Worm (Caenorhabditis elegans) whole organism, L2 larva: ENCODE data around the gene pph-6.

ENCODE experiments used
- C34F6.9 ChIP-seq: fragments of 150-350 bp; optimal IDR thresholded peaks from 2 replicates; lab custom pipeline; 2014; ENCODE audit warnings: missing biosample characterization, missing genetic modification characterization
- F13H6.1 ChIP-seq: sonication (generic microtip); optimal IDR thresholded peaks from 2 replicates; lab custom pipeline; 2016; ENCODE audit warnings: missing genetic modification characterization, missing compliant biosample characterization
- alr-1 ChIP-seq: fragments of 150-350 bp; optimal IDR thresholded peaks from 2 replicates; lab custom pipeline; 2014; ENCODE audit warnings: missing biosample characterization, missing genetic modification characterization
- aly-2 ChIP-seq: fragments of 150-350 bp; optimal IDR thresholded peaks from 2 replicates; lab custom pipeline; 2014; ENCODE audit warnings: missing biosample characterization, missing genetic modification characterization
- blmp-1 ChIP-seq: sonication (generic microtip); optimal IDR thresholded peaks from 2 replicates; lab custom pipeline; 2017; ENCODE audit warnings: missing genetic modification characterization, mild to moderate bottlenecking, missing compliant biosample characterization, antibody characterized with exemption, moderate library complexity; ENCODE audit not compliant: insufficient read depth
- ceh-16 ChIP-seq: fragments of 150-350 bp; optimal IDR thresholded peaks from 2 replicates; lab custom pipeline; 2014; ENCODE audit warnings: missing biosample characterization, missing genetic modification characterization
- ceh-82 ChIP-seq: fragments of 150-350 bp; optimal IDR thresholded peaks from 2 replicates; lab custom pipeline; 2014; ENCODE audit warnings: missing biosample characterization, missing genetic modification characterization
- egl-27 ChIP-seq: sonication (generic microtip); optimal IDR thresholded peaks from 3 replicates; lab custom pipeline; 2017; ENCODE audit warnings: missing biosample characterization, missing genetic modification reagents, missing genetic modification characterization
- elt-1 ChIP-seq: fragments of 150-350 bp; optimal IDR thresholded peaks from 2 replicates; lab custom pipeline; 2014; ENCODE audit warnings: missing biosample characterization, missing genetic modification characterization
- fos-1 ChIP-seq: fragments of 150-350 bp; optimal IDR thresholded peaks from 2 replicates; lab custom pipeline; 2014; ENCODE audit warnings: missing biosample characterization, missing genetic modification characterization
- gmeb-1 ChIP-seq: fragments of 150-350 bp; optimal IDR thresholded peaks from 2 replicates; lab custom pipeline; 2014; ENCODE audit warnings: missing biosample characterization, missing genetic modification characterization
- lin-11 ChIP-seq: fragments of 150-350 bp; sonication (generic microtip); optimal IDR thresholded peaks from 2 replicates; lab custom pipeline; 2014; ENCODE audit warnings: missing biosample characterization, missing genetic modification characterization, inconsistent platforms, mixed read lengths
- lin-39 ChIP-seq: fragments of 150-350 bp; optimal IDR thresholded peaks from 2 replicates; lab custom pipeline; 2014; ENCODE audit warnings: missing biosample characterization, missing genetic modification reagents, missing genetic modification characterization
- mbf-1 ChIP-seq: sonication (generic microtip); optimal IDR thresholded peaks from 2 replicates; lab custom pipeline; 2017; ENCODE audit warnings: missing biosample characterization, missing genetic modification characterization
- nhr-11 ChIP-seq: fragments of 150-350 bp; optimal IDR thresholded peaks from 2 replicates; lab custom pipeline; 2014; ENCODE audit warnings: missing biosample characterization, missing genetic modification characterization
- nhr-12 ChIP-seq: fragments of 150-350 bp; optimal IDR thresholded peaks from 2 replicates; lab custom pipeline; 2014; ENCODE audit warnings: missing biosample characterization, missing genetic modification characterization
- nhr-21 ChIP-seq: fragments of 150-350 bp; optimal IDR thresholded peaks from 2 replicates; lab custom pipeline; 2014; ENCODE audit warnings: missing biosample characterization, missing genetic modification characterization
- nhr-23 ChIP-seq: fragments of 150-350 bp; optimal IDR thresholded peaks from 2 replicates; lab custom pipeline; 2014; ENCODE audit warnings: missing biosample characterization, missing genetic modification reagents, missing genetic modification characterization
- nhr-25 ChIP-seq: fragments of 150-350 bp; sonication (generic microtip); optimal IDR thresholded peaks from 3 replicates; lab custom pipeline; 2014; ENCODE audit warnings: missing biosample characterization, missing genetic modification characterization
- nhr-6 ChIP-seq: fragments of 150-350 bp; optimal IDR thresholded peaks from 2 replicates; lab custom pipeline; 2014; ENCODE audit warnings: missing biosample characterization, missing genetic modification characterization
- nhr-77 ChIP-seq: fragments of 150-350 bp; optimal IDR thresholded peaks from 2 replicates; lab custom pipeline; 2014; ENCODE audit warnings: missing biosample characterization, missing genetic modification characterization
- peb-1 ChIP-seq: fragments of 150-350 bp; optimal IDR thresholded peaks from 2 replicates; lab custom pipeline; 2014; ENCODE audit warnings: missing biosample characterization, missing genetic modification characterization
- sma-3 ChIP-seq: sonication (generic microtip); optimal IDR thresholded peaks from 2 replicates; lab custom pipeline; 2016; ENCODE audit warnings: missing genetic modification reagents, missing genetic modification characterization, missing compliant biosample characterization
- sma-9 ChIP-seq, 2 experiments: fragments of 150-350 bp in 1 of 2; sonication (generic microtip) in 1 of 2; optimal IDR thresholded peaks; 2 replicates each; lab custom pipeline; 2014 to 2016; ENCODE audit warnings: missing genetic modification characterization in 2 of 2, mild to moderate bottlenecking in 1 of 2, missing biosample characterization in 1 of 2, missing compliant biosample characterization in 1 of 2, missing genetic modification reagents in 1 of 2, moderate library complexity in 1 of 2
- unc-39 ChIP-seq: fragments of 150-350 bp; optimal IDR thresholded peaks from 2 replicates; lab custom pipeline; 2014; ENCODE audit warnings: missing biosample characterization, missing genetic modification characterization
- unc-55 ChIP-seq: fragments of 150-350 bp; sonication (generic microtip); optimal IDR thresholded peaks from 3 replicates; lab custom pipeline; 2014; ENCODE audit warnings: missing biosample characterization, missing genetic modification reagents, missing genetic modification characterization
- unc-62 ChIP-seq: fragments of 150-350 bp; optimal IDR thresholded peaks from 2 replicates; lab custom pipeline; 2014; ENCODE audit warnings: missing biosample characterization, missing genetic modification reagents, missing genetic modification characterization
- zag-1 ChIP-seq: fragments of 150-350 bp; optimal IDR thresholded peaks from 2 replicates; lab custom pipeline; 2014; ENCODE audit warnings: missing biosample characterization, missing genetic modification characterization
- ztf-1 ChIP-seq: fragments of 200-800 bp; sonication (Bioruptor generic); conservative IDR thresholded peaks from 2 replicates; pipeline ENCODE4 v1.3.6; 2022; ENCODE audit warnings: missing genetic modification characterization, missing compliant biosample characterization
- ztf-11 ChIP-seq: sonication (generic microtip); optimal IDR thresholded peaks from 2 replicates; lab custom pipeline; 2017; ENCODE audit warnings: missing biosample characterization, missing genetic modification characterization
- ztf-4 ChIP-seq: fragments of 150-350 bp; optimal IDR thresholded peaks from 2 replicates; lab custom pipeline; 2014; ENCODE audit warnings: missing biosample characterization, missing genetic modification characterization

Gene pph-6

ce11 chrIII:3477375-3477774, 15.9 kb downstream of the pph-6 start:
- TF ChIP-seq mbf-1 (no peak), unc-39 (tag; lab: Kevin White, UChicago) (no peak), gmeb-1 (tag; lab: Kevin White, UChicago) (no peak), nhr-25 (tag; lab: Kevin White, UChicago) (no peak), nhr-11 (tag; lab: Kevin White, UChicago) (no peak), nhr-12 (no peak), unc-55 (GFP tag; lab: Kevin White, UChicago) (no peak), peb-1 (tag; lab: Kevin White, UChicago) (no peak), unc-62 (GFP tag; lab: Kevin White, UChicago) (no peak), egl-27 (tag; lab: Kevin White, UChicago) (no peak), blmp-1 (tag; lab: Kevin White, UChicago) (no peak), fos-1 (tag; lab: Kevin White, UChicago) (no peak), aly-2 (tag; lab: Kevin White, UChicago) (no peak)

- no peak for TF ChIP-seq peb-1 (tag; lab: Kevin White, UChicago)
- TF ChIP-seq ceh-16 (tag; lab: Kevin White, UChicago): peak; percentile 44
- TF ChIP-seq elt-1 (tag; lab: Kevin White, UChicago): peak; percentile 58
- TF ChIP-seq, all 48 proteins: peak for 2
Observed at ce11 chrIII:3478795-3479398, 17.4 kb downstream of the pph-6 start.

- no peak for TF ChIP-seq nhr-77 (tag; lab: Kevin White, UChicago)
- TF ChIP-seq ztf-4: no peak
- TF ChIP-seq alr-1 (tag; lab: Kevin White, UChicago): no peak
- TF ChIP-seq sma-3 (GFP tag; lab: Kevin White, UChicago): peak; percentile 40
- TF ChIP-seq peb-1 (tag; lab: Kevin White, UChicago): no peak
- TF ChIP-seq lin-11 (tag; lab: Kevin White, UChicago): no peak
- TF ChIP-seq lin-39 (tag; lab: Kevin White, UChicago): no peak
- no peak for TF ChIP-seq nhr-11 (tag; lab: Kevin White, UChicago)
Observed at ce11 chrIII:3480236-3480635, 18.7 kb downstream of the pph-6 start.

- TF ChIP-seq ceh-82 (tag; lab: Kevin White, UChicago): no peak
- no peak for TF ChIP-seq sma-9 (GFP tag; optimal IDR thresholded peaks at IDR 0.05; lab: Kevin White, UChicago)
- TF ChIP-seq sma-9 (tag; optimal IDR thresholded peaks at IDR 0.05; lab: Kevin White, UChicago): no peak
- no peak for TF ChIP-seq unc-39 (tag; lab: Kevin White, UChicago)
- TF ChIP-seq nhr-23: no peak
- TF ChIP-seq nhr-21 (tag; lab: Kevin White, UChicago): no peak
- peak; percentile 15 for TF ChIP-seq blmp-1 (tag; lab: Kevin White, UChicago)
- TF ChIP-seq ztf-1 (GFP tag; lab: Robert Waterston, UW): no peak
- no peak for TF ChIP-seq mbf-1
- TF ChIP-seq, all 48 proteins: peak for 1
Observed at ce11 chrIII:3480950-3481349, 19.4 kb downstream of the pph-6 start.

ce11 chrIII:3482291-3482690, 20.8 kb downstream of the pph-6 start, which contains the start of gene C34C12.6:
Gene C34C12.6, plus strand, starts transcription at chrIII:3482591.
- no peak for TF ChIP-seq nhr-6
- TF ChIP-seq lin-11 (tag; lab: Kevin White, UChicago): no peak
- TF ChIP-seq peb-1 (tag; lab: Kevin White, UChicago): no peak

- no peak for TF ChIP-seq lin-39 (tag; lab: Kevin White, UChicago)
- no peak for TF ChIP-seq unc-39 (tag; lab: Kevin White, UChicago)
- TF ChIP-seq unc-62 (GFP tag; lab: Kevin White, UChicago): no peak
- no peak for TF ChIP-seq alr-1 (tag; lab: Kevin White, UChicago)
- no peak for TF ChIP-seq C34F6.9 (tag; lab: Kevin White, UChicago)
- TF ChIP-seq fos-1 (tag; lab: Kevin White, UChicago): no peak
- no peak for TF ChIP-seq egl-27 (tag; lab: Kevin White, UChicago)
- no peak for TF ChIP-seq ztf-11 (tag; lab: Kevin White, UChicago)
- TF ChIP-seq gmeb-1 (tag; lab: Kevin White, UChicago): no peak
- no peak for TF ChIP-seq lin-11 (tag; lab: Kevin White, UChicago)
- no peak for TF ChIP-seq zag-1 (tag; lab: Kevin White, UChicago)
- TF ChIP-seq blmp-1 (tag; lab: Kevin White, UChicago): no peak
- no peak for TF ChIP-seq F13H6.1 (tag; lab: Kevin White, UChicago)
- TF ChIP-seq, all 48 proteins: peak for 0
Observed at ce11 chrIII:3484995-3485394, 23.5 kb downstream of the pph-6 start.
